Worm (Caenorhabditis elegans): ENCODE measurements around the gene gst-13.

The gst-13 gene

ce11 chrII:9231240-9231639 lies at the start of gene gst-13:
Gene gst-13 (plus strand): TSS chrII:9231457.
- no peak for TF ChIP-seq F13C5.2 (tag; optimal IDR thresholded peaks at IDR 0.05)
- no peak for TF ChIP-seq tbx-11 (GFP tag; IDR thresholded peaks at IDR 0.05)
- no peak for TF ChIP-seq pes-1 (GFP tag; IDR thresholded peaks at IDR 0.05)
- TF ChIP-seq B0310.2 (tag; optimal IDR thresholded peaks at IDR 0.05): no peak
- no peak for TF ChIP-seq ceh-36 (tag; optimal IDR thresholded peaks at IDR 0.05)
- no peak for TF ChIP-seq ets-7 (tag; optimal IDR thresholded peaks at IDR 0.05)
- TF ChIP-seq tbx-37 (GFP tag; conservative IDR thresholded peaks at IDR 0.05): no peak
- no peak for TF ChIP-seq sea-1 (GFP tag; conservative IDR thresholded peaks at IDR 0.05)
- TF ChIP-seq flt-1 (GFP tag; IDR thresholded peaks at IDR 0.05): no peak
- TF ChIP-seq ceh-13 (GFP tag; optimal IDR thresholded peaks at IDR 0.05): no peak
- TF ChIP-seq hmbx-1 (tag; optimal IDR thresholded peaks at IDR 0.05): no peak
- TF ChIP-seq tra-4 (tag; optimal IDR thresholded peaks at IDR 0.05): no peak
- no peak for TF ChIP-seq hnd-1 (tag; optimal IDR thresholded peaks at IDR 0.05)
- no peak for TF ChIP-seq hmg-4 (GFP tag; optimal IDR thresholded peaks at IDR 0.05)
- no peak for TF ChIP-seq scrt-1 (GFP tag; IDR thresholded peaks at IDR 0.05)
- no peak for TF ChIP-seq ama-1 (optimal IDR thresholded peaks at IDR 0.05)

ce11 chrII:9185915-9186314 lies 45.3 kb upstream of the gst-13 start:
- TF ChIP-seq scrt-1 (GFP tag; IDR thresholded peaks at IDR 0.05): no peak
- TF ChIP-seq ceh-36 (tag; optimal IDR thresholded peaks at IDR 0.05): no peak
- no peak for TF ChIP-seq hnd-1 (tag; optimal IDR thresholded peaks at IDR 0.05)
- TF ChIP-seq tbx-37 (GFP tag; conservative IDR thresholded peaks at IDR 0.05): no peak
- no peak for TF ChIP-seq ama-1 (optimal IDR thresholded peaks at IDR 0.05)
- TF ChIP-seq flt-1 (GFP tag; IDR thresholded peaks at IDR 0.05): no peak
- TF ChIP-seq hmbx-1 (tag; optimal IDR thresholded peaks at IDR 0.05): no peak
- TF ChIP-seq B0310.2 (tag; optimal IDR thresholded peaks at IDR 0.05): no peak
- no peak for TF ChIP-seq F13C5.2 (tag; optimal IDR thresholded peaks at IDR 0.05)
- TF ChIP-seq ceh-13 (GFP tag; optimal IDR thresholded peaks at IDR 0.05): no peak
- no peak for TF ChIP-seq hmg-4 (GFP tag; optimal IDR thresholded peaks at IDR 0.05)
- TF ChIP-seq aly-1 (tag; optimal IDR thresholded peaks at IDR 0.05): no peak
- TF ChIP-seq pes-1 (GFP tag; IDR thresholded peaks at IDR 0.05): no peak
- TF ChIP-seq tbx-11 (GFP tag; IDR thresholded peaks at IDR 0.05): no peak
- no peak for TF ChIP-seq tra-4 (tag; optimal IDR thresholded peaks at IDR 0.05)
- no peak for TF ChIP-seq sea-1 (GFP tag; conservative IDR thresholded peaks at IDR 0.05)
- no peak for TF ChIP-seq ets-7 (tag; optimal IDR thresholded peaks at IDR 0.05)

ce11 chrII:9188380-9188779 lies 42.9 kb upstream of the gst-13 start, which contains the start of gene sym-2:
Gene sym-2 (minus strand): TSS chrII:9188480.
- TF ChIP-seq ama-1 (optimal IDR thresholded peaks at IDR 0.05): no peak
- no peak for TF ChIP-seq tbx-37 (GFP tag; conservative IDR thresholded peaks at IDR 0.05)
- no peak for TF ChIP-seq pes-1 (GFP tag; IDR thresholded peaks at IDR 0.05)
- no peak for TF ChIP-seq aly-1 (tag; optimal IDR thresholded peaks at IDR 0.05)
- no peak for TF ChIP-seq flt-1 (GFP tag; IDR thresholded peaks at IDR 0.05)
- TF ChIP-seq B0310.2 (tag; optimal IDR thresholded peaks at IDR 0.05): no peak
- no peak for TF ChIP-seq sea-1 (GFP tag; conservative IDR thresholded peaks at IDR 0.05)
- TF ChIP-seq scrt-1 (GFP tag; IDR thresholded peaks at IDR 0.05): no peak
- TF ChIP-seq F13C5.2 (tag; optimal IDR thresholded peaks at IDR 0.05): no peak
- no peak for TF ChIP-seq hnd-1 (tag; optimal IDR thresholded peaks at IDR 0.05)
- no peak for TF ChIP-seq tbx-11 (GFP tag; IDR thresholded peaks at IDR 0.05)
- TF ChIP-seq ets-7 (tag; optimal IDR thresholded peaks at IDR 0.05): no peak

- TF ChIP-seq scrt-1 (GFP tag; IDR thresholded peaks at IDR 0.05) (no peak), tra-4 (tag; optimal IDR thresholded peaks at IDR 0.05) (no peak), ets-7 (tag; optimal IDR thresholded peaks at IDR 0.05) (no peak), ceh-36 (tag; optimal IDR thresholded peaks at IDR 0.05) (no peak), tbx-11 (GFP tag; IDR thresholded peaks at IDR 0.05) (no peak), F13C5.2 (tag; optimal IDR thresholded peaks at IDR 0.05) (no peak)
These were observed 41.6 kb upstream of the gst-13 start for ce11 chrII:9189648-9190047.

- TF ChIP-seq hnd-1 (tag; optimal IDR thresholded peaks at IDR 0.05) (no peak), scrt-1 (GFP tag; IDR thresholded peaks at IDR 0.05) (no peak), tra-4 (tag; optimal IDR thresholded peaks at IDR 0.05) (no peak), hmbx-1 (tag; optimal IDR thresholded peaks at IDR 0.05) (no peak), ets-7 (tag; optimal IDR thresholded peaks at IDR 0.05) (no peak), tbx-11 (GFP tag; IDR thresholded peaks at IDR 0.05) (no peak), ceh-36 (tag; optimal IDR thresholded peaks at IDR 0.05) (no peak), ama-1 (optimal IDR thresholded peaks at IDR 0.05) (no peak), ceh-13 (GFP tag; optimal IDR thresholded peaks at IDR 0.05) (no peak), flt-1 (GFP tag; IDR thresholded peaks at IDR 0.05) (no peak), pes-1 (GFP tag; IDR thresholded peaks at IDR 0.05) (no peak), hmg-4 (GFP tag; optimal IDR thresholded peaks at IDR 0.05) (no peak), aly-1 (tag; optimal IDR thresholded peaks at IDR 0.05) (no peak), sea-1 (GFP tag; conservative IDR thresholded peaks at IDR 0.05) (no peak), tbx-37 (GFP tag; conservative IDR thresholded peaks at IDR 0.05) (no peak), B0310.2 (tag; optimal IDR thresholded peaks at IDR 0.05) (no peak), F13C5.2 (tag; optimal IDR thresholded peaks at IDR 0.05) (no peak)
These were observed 40.7 kb upstream of the gst-13 start for ce11 chrII:9190513-9191099.

ce11 chrII:9194195-9194594 lies 37.1 kb upstream of the gst-13 start, which contains the start of gene twk-4:
Gene twk-4 (minus strand): TSS chrII:9194295.
- TF ChIP-seq ama-1 (optimal IDR thresholded peaks at IDR 0.05) (no peak), hnd-1 (tag; optimal IDR thresholded peaks at IDR 0.05) (no peak), aly-1 (tag; optimal IDR thresholded peaks at IDR 0.05) (no peak), hmg-4 (GFP tag; optimal IDR thresholded peaks at IDR 0.05) (no peak), ets-7 (tag; optimal IDR thresholded peaks at IDR 0.05) (no peak), flt-1 (GFP tag; IDR thresholded peaks at IDR 0.05) (no peak)

- TF ChIP-seq hmbx-1 (tag; optimal IDR thresholded peaks at IDR 0.05) (no peak), ceh-36 (tag; optimal IDR thresholded peaks at IDR 0.05) (no peak), pes-1 (GFP tag; IDR thresholded peaks at IDR 0.05) (no peak), hmg-4 (GFP tag; optimal IDR thresholded peaks at IDR 0.05) (no peak), ama-1 (optimal IDR thresholded peaks at IDR 0.05) (no peak), B0310.2 (tag; optimal IDR thresholded peaks at IDR 0.05) (no peak), scrt-1 (GFP tag; IDR thresholded peaks at IDR 0.05) (no peak), sea-1 (GFP tag; conservative IDR thresholded peaks at IDR 0.05) (no peak), ceh-13 (GFP tag; optimal IDR thresholded peaks at IDR 0.05) (no peak), tra-4 (tag; optimal IDR thresholded peaks at IDR 0.05) (no peak)
These were observed 34.9 kb upstream of the gst-13 start for ce11 chrII:9196325-9196724.
